Fruit fly (Drosophila melanogaster) whole organism, embryonic: Measurements from ENCODE around the gene Nlg2.
A peak's percentile ranks its signal among the peaks of the same experiment; 100 is the strongest.

ENCODE experiments used
- Blimp-1 ChIP-seq: fragments of 200-800 bp; sonication (Bioruptor generic); optimal IDR thresholded peaks from 3 replicates; lab custom pipeline; 2018; ENCODE audit warnings: missing biosample characterization, missing genetic modification characterization, mild to moderate bottlenecking, moderate library complexity, missing genetic modification reagents
- CG11085 ChIP-seq: fragments of 200-800 bp; sonication (Bioruptor generic); IDR thresholded peaks from 2 replicates; pipeline ENCODE4 v1.3.6; 2022; ENCODE audit warnings: missing biosample characterization, missing genetic modification characterization
- CG11456 ChIP-seq: fragments of 200-800 bp; sonication (Bioruptor generic); IDR thresholded peaks from 3 replicates; pipeline ENCODE4 v1.3.6; 2022; ENCODE audit warnings: missing biosample characterization, missing genetic modification characterization
- CG1233 ChIP-seq: fragments of 200-800 bp; sonication (Bioruptor generic); optimal IDR thresholded peaks from 4 replicates; lab custom pipeline; 2018; ENCODE audit warnings: missing biosample characterization, mild to moderate bottlenecking, missing genetic modification characterization
- CG12391 ChIP-seq: fragments of 200-800 bp; sonication (Bioruptor generic); optimal IDR thresholded peaks from 3 replicates; lab custom pipeline; 2018; ENCODE audit warnings: missing biosample characterization, mild to moderate bottlenecking, missing genetic modification characterization, moderate library complexity
- CG15269 ChIP-seq: fragments of 200-800 bp; sonication (Bioruptor generic); optimal IDR thresholded peaks from 2 replicates; lab custom pipeline; 2018; ENCODE audit warnings: missing biosample characterization, mild to moderate bottlenecking, missing genetic modification characterization, moderate library complexity
- CG1529 ChIP-seq: fragments of 200-800 bp; sonication (Bioruptor generic); optimal IDR thresholded peaks from 3 replicates; lab custom pipeline; 2018; ENCODE audit warnings: missing biosample characterization, missing genetic modification characterization
- CG17359 ChIP-seq: fragments of 200-800 bp; sonication (Bioruptor generic); optimal IDR thresholded peaks from 3 replicates; lab custom pipeline; 2018; ENCODE audit warnings: missing biosample characterization, mild to moderate bottlenecking, missing genetic modification characterization, moderate library complexity
- CG17385 ChIP-seq: fragments of 200-800 bp; sonication (Bioruptor generic); optimal IDR thresholded peaks from 3 replicates; lab custom pipeline; 2018; ENCODE audit warnings: missing biosample characterization, mild to moderate bottlenecking, missing genetic modification characterization
- CG17802 ChIP-seq: fragments of 200-800 bp; sonication (Bioruptor generic); optimal IDR thresholded peaks from 2 replicates; lab custom pipeline; 2018; ENCODE audit warnings: missing biosample characterization, mild to moderate bottlenecking, missing genetic modification characterization, moderate library complexity
- CG17829 ChIP-seq: fragments of 200-800 bp; optimal IDR thresholded peaks from 2 replicates; lab custom pipeline; 2019; ENCODE audit warnings: missing biosample characterization, mild to moderate bottlenecking, missing genetic modification characterization, moderate library complexity
- CG18599 ChIP-seq: fragments of 200-800 bp; sonication (Bioruptor generic); optimal IDR thresholded peaks from 3 replicates; lab custom pipeline; 2017; ENCODE audit warnings: missing biosample characterization, missing genetic modification characterization, mild to moderate bottlenecking, moderate library complexity, missing genetic modification reagents
- CG32767 ChIP-seq: fragments of 200-800 bp; sonication (Bioruptor generic); IDR thresholded peaks from 2 replicates; pipeline ENCODE4 v1.3.6; 2022; ENCODE audit warnings: missing biosample characterization, missing genetic modification characterization
- CG33213 ChIP-seq: fragments of 200-800 bp; sonication (Bioruptor generic); optimal IDR thresholded peaks from 3 replicates; lab custom pipeline; 2016; ENCODE audit warnings: missing biosample characterization, missing genetic modification characterization
- CG4730 ChIP-seq: fragments of 200-800 bp; sonication (Bioruptor generic); IDR thresholded peaks from 2 replicates; pipeline ENCODE4 v1.3.6; 2022; ENCODE audit warnings: missing biosample characterization, missing genetic modification characterization
- CG7786 ChIP-seq: fragments of 200-800 bp; sonication (Bioruptor generic); optimal IDR thresholded peaks from 2 replicates; lab custom pipeline; 2016; ENCODE audit warnings: missing biosample characterization, missing genetic modification characterization
- CG8281 ChIP-seq: fragments of 200-800 bp; sonication (Bioruptor generic); optimal IDR thresholded peaks from 2 replicates; lab custom pipeline; 2018; ENCODE audit warnings: missing biosample characterization, mild to moderate bottlenecking, missing genetic modification characterization, moderate library complexity
- CG8388 ChIP-seq: fragments of 200-800 bp; sonication (Bioruptor generic); optimal IDR thresholded peaks from 2 replicates; lab custom pipeline; 2019; ENCODE audit warnings: missing biosample characterization, mild to moderate bottlenecking, missing genetic modification characterization, moderate library complexity
- CG8478 ChIP-seq: fragments of >200 bp; optimal IDR thresholded peaks from 2 replicates; lab custom pipeline; 2018
- CG9727 ChIP-seq: fragments of 200-800 bp; sonication (Bioruptor generic); optimal IDR thresholded peaks from 3 replicates; lab custom pipeline; 2017; ENCODE audit warnings: missing biosample characterization, mild to moderate bottlenecking, missing genetic modification characterization
- Dek ChIP-seq: fragments of 200-800 bp; sonication (Bioruptor generic); optimal IDR thresholded peaks from 3 replicates; lab custom pipeline; 2019; ENCODE audit warnings: missing biosample characterization, mild to moderate bottlenecking, missing genetic modification characterization, moderate library complexity
- Doc2 ChIP-seq: fragments of 200-800 bp; sonication (Bioruptor generic); IDR thresholded peaks from 2 replicates; pipeline ENCODE4 v1.3.6; 2022; ENCODE audit warnings: missing biosample characterization, missing genetic modification characterization
- E2f1 ChIP-seq: fragments of 200-800 bp; sonication (Bioruptor generic); IDR thresholded peaks from 2 replicates; pipeline ENCODE4 v1.3.6; 2022; ENCODE audit warnings: missing biosample characterization, missing genetic modification characterization
- Fer2 ChIP-seq: fragments of 200-800 bp; sonication (Bioruptor generic); optimal IDR thresholded peaks from 2 replicates; lab custom pipeline; 2018; ENCODE audit warnings: missing biosample characterization, mild to moderate bottlenecking, missing genetic modification characterization, moderate library complexity
- GATAe ChIP-seq: fragments of 200-800 bp; sonication (Bioruptor generic); conservative IDR thresholded peaks from 2 replicates; pipeline ENCODE4 v1.3.6; 2022; ENCODE audit warnings: missing biosample characterization, missing genetic modification characterization
- MBD-R2 ChIP-seq: fragments of 200-800 bp; sonication (Bioruptor generic); IDR thresholded peaks from 2 replicates; pipeline ENCODE4 v1.3.6; 2022; ENCODE audit warnings: missing biosample characterization, missing genetic modification characterization
- Myb ChIP-seq: fragments of 200-800 bp; sonication (Bioruptor generic); optimal IDR thresholded peaks from 2 replicates; lab custom pipeline; 2016; ENCODE audit warnings: missing biosample characterization, missing genetic modification characterization
- Neu2 ChIP-seq: fragments of 200-800 bp; sonication (Bioruptor generic); optimal IDR thresholded peaks from 3 replicates; lab custom pipeline; 2016; ENCODE audit warnings: missing biosample characterization, missing genetic modification characterization, borderline replicate concordance
- Opbp ChIP-seq: fragments of 200-800 bp; sonication (Bioruptor generic); IDR thresholded peaks from 3 replicates; pipeline ENCODE4 v1.3.6; 2022; ENCODE audit warnings: missing biosample characterization, missing genetic modification characterization; ENCODE audit not compliant: partially characterized antibody
- Usf ChIP-seq: fragments of 200-800 bp; sonication (Bioruptor generic); optimal IDR thresholded peaks from 2 replicates; lab custom pipeline; 2017; ENCODE audit warnings: missing genotype, missing biosample characterization, missing genetic modification characterization
- abd-A ChIP-seq: fragments of 200-800 bp; sonication (Bioruptor generic); optimal IDR thresholded peaks from 3 replicates; lab custom pipeline; 2019; ENCODE audit warnings: missing biosample characterization, mild to moderate bottlenecking, missing genetic modification characterization, moderate library complexity
- ase ChIP-seq: fragments of 200-800 bp; sonication (Bioruptor generic); IDR thresholded peaks from 3 replicates; pipeline ENCODE4 v1.3.6; 2022; ENCODE audit warnings: missing biosample characterization, missing genetic modification characterization
- chm ChIP-seq: fragments of 200-800 bp; sonication (Bioruptor generic); IDR thresholded peaks from 2 replicates; pipeline ENCODE4 v1.3.6; 2022; ENCODE audit warnings: missing biosample characterization, missing genetic modification characterization
- cwo ChIP-seq: fragments of 200-800 bp; sonication (Bioruptor generic); optimal IDR thresholded peaks from 3 replicates; lab custom pipeline; 2017; ENCODE audit warnings: missing biosample characterization, missing genetic modification characterization, mild to moderate bottlenecking, moderate library complexity, missing genetic modification reagents
- dati ChIP-seq: fragments of 200-800 bp; sonication (Bioruptor generic); IDR thresholded peaks from 2 replicates; pipeline ENCODE4 v1.3.6; 2022; ENCODE audit warnings: missing biosample characterization, missing genetic modification characterization
- dimm ChIP-seq: fragments of 200-800 bp; sonication (Bioruptor generic); IDR thresholded peaks from 2 replicates; pipeline ENCODE4 v1.3.6; 2022; ENCODE audit warnings: missing biosample characterization, missing genetic modification characterization
- dysf ChIP-seq: fragments of 200-800 bp; sonication (Bioruptor generic); IDR thresholded peaks from 3 replicates; pipeline ENCODE4 v1.3.6; 2022; ENCODE audit warnings: missing biosample characterization, missing genetic modification characterization
- fd3F ChIP-seq: fragments of 200-800 bp; sonication (Bioruptor generic); optimal IDR thresholded peaks from 2 replicates; lab custom pipeline; 2018; ENCODE audit warnings: missing biosample characterization, mild to moderate bottlenecking, missing genetic modification characterization, moderate library complexity
- fd64A ChIP-seq: fragments of 200-800 bp; sonication (Bioruptor generic); optimal IDR thresholded peaks from 3 replicates; lab custom pipeline; 2018; ENCODE audit warnings: missing biosample characterization, mild to moderate bottlenecking, missing genetic modification characterization
- hbn ChIP-seq: fragments of 200-800 bp; sonication (Bioruptor generic); IDR thresholded peaks from 2 replicates; pipeline ENCODE4 v1.3.6; 2022; ENCODE audit warnings: missing biosample characterization, missing genetic modification characterization; ENCODE audit not compliant: partially characterized antibody
- hth ChIP-seq: fragments of >200 bp; optimal IDR thresholded peaks from 2 replicates; lab custom pipeline; 2017; ENCODE audit warnings: inconsistent platforms
- ind ChIP-seq: fragments of 200-800 bp; sonication (Bioruptor generic); optimal IDR thresholded peaks from 3 replicates; lab custom pipeline; 2016; ENCODE audit warnings: missing biosample characterization, missing genetic modification characterization
- kah ChIP-seq: fragments of 200-800 bp; sonication (Bioruptor generic); optimal IDR thresholded peaks from 2 replicates; lab custom pipeline; 2018; ENCODE audit warnings: missing biosample characterization, mild to moderate bottlenecking, missing genetic modification characterization
- nmo ChIP-seq: fragments of 200-800 bp; sonication (Bioruptor generic); optimal IDR thresholded peaks from 2 replicates; lab custom pipeline; 2018; ENCODE audit warnings: missing biosample characterization, mild to moderate bottlenecking, missing genetic modification characterization, moderate library complexity
- oc ChIP-seq: fragments of 200-800 bp; sonication (Bioruptor generic); optimal IDR thresholded peaks from 2 replicates; lab custom pipeline; 2018; ENCODE audit warnings: missing biosample characterization, mild to moderate bottlenecking, missing genetic modification characterization, moderate library complexity
- otp ChIP-seq: fragments of 200-800 bp; sonication (Bioruptor generic); IDR thresholded peaks from 3 replicates; pipeline ENCODE4, ENCODE4 v1.3.6; 2022; ENCODE audit warnings: missing biosample characterization, missing genetic modification characterization
- pho ChIP-seq: fragments of 200-800 bp; sonication (Bioruptor generic); optimal IDR thresholded peaks from 2 replicates; lab custom pipeline; 2016; ENCODE audit warnings: missing biosample characterization, missing genetic modification characterization
- run ChIP-seq: fragments of 200-800 bp; sonication (Bioruptor generic); optimal IDR thresholded peaks from 3 replicates; lab custom pipeline; 2018; ENCODE audit warnings: missing biosample characterization, mild to moderate bottlenecking, missing genetic modification characterization
- schlank ChIP-seq: fragments of 200-800 bp; sonication (Bioruptor generic); optimal IDR thresholded peaks from 2 replicates; lab custom pipeline; 2018; ENCODE audit warnings: missing biosample characterization, mild to moderate bottlenecking, missing genetic modification characterization
- trh ChIP-seq: fragments of 200-800 bp; sonication (Bioruptor generic); optimal IDR thresholded peaks from 2 replicates; lab custom pipeline; 2016; ENCODE audit warnings: missing biosample characterization, missing genetic modification characterization
- yki ChIP-seq: fragments of >200 bp; optimal IDR thresholded peaks from 3 replicates; lab custom pipeline; 2018

The Nlg2 gene

DNA sequence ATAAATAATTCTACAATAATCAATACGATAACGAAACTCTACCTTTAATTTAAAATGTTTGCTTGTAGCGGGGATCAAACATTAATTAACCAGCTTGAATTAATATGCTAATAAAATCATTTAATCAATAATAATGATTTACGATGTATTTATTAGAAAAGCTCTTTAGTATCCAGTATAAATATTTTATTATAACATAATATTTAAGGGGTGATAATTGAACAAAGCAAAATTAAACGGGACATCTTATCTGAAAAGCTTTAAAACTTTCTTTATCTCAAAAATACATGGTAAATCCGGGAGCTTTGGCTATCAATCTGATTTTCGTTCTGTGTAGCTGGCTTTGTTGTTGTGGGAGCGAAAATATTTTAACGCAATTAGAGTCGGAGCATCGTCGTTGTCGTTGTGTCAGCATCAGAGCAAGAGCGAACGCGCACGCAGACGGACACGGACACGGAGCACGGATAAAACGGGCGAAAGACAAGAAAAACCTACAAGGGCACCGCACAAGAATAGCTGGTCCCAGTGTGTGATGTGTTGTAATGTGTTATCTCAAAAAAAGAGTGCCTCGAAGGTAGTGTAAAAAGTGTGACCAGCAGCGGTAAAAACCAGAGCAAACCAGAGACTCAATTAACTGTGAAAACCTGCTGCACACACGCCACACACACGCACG is at the start of gene Nlg2 (continued):
- no peak for TF ChIP-seq CG17802 (tag; lab: Kevin White, UChicago)
- TF ChIP-seq MBD-R2 (GFP tag; lab: Robert Waterston, UW), result no peak
- TF ChIP-seq fd64A (GFP tag; lab: Kevin White, UChicago), result no peak
- TF ChIP-seq Neu2 (GFP tag; lab: Kevin White, UChicago), result no peak
- peak; percentile 23 for TF ChIP-seq Fer2 (tag; lab: Kevin White, UChicago)
- TF ChIP-seq hth (lab: Kevin White, UChicago), result no peak
- peak; percentile 43 for TF ChIP-seq CG17829
- peak; percentile 71 for TF ChIP-seq CG12391 (tag; lab: Kevin White, UChicago)
- peak; percentile 34 for TF ChIP-seq CG1529 (GFP tag; lab: Kevin White, UChicago)
- no peak for TF ChIP-seq CG4730
- no peak for TF ChIP-seq CG11085 (GFP tag; lab: Robert Waterston, UW)
- TF ChIP-seq cwo, result peak; percentile 62
- no peak for TF ChIP-seq Opbp (GFP tag; lab: Robert Waterston, UW)
- TF ChIP-seq ind (GFP tag; lab: Kevin White, UChicago), result peak; percentile 45
- TF ChIP-seq Blimp-1 (GFP tag; lab: Kevin White, UChicago), result peak; percentile 48
- no peak for TF ChIP-seq CG33213 (GFP tag; lab: Kevin White, UChicago)
- no peak for TF ChIP-seq trh
- peak; percentile 48 for TF ChIP-seq Dek
- peak; percentile 73 for TF ChIP-seq nmo (GFP tag; lab: Kevin White, UChicago)
- TF ChIP-seq yki (lab: Kevin White, UChicago), result no peak
- no peak for TF ChIP-seq pho (GFP tag; lab: Kevin White, UChicago)
- peak; percentile 73 for TF ChIP-seq CG15269 (tag; lab: Kevin White, UChicago)
- no peak for TF ChIP-seq otp
- TF ChIP-seq dimm (GFP tag; lab: Robert Waterston, UW), result no peak
- TF ChIP-seq CG18599 (GFP tag; lab: Kevin White, UChicago), result peak; percentile 80
- TF ChIP-seq run, result peak; percentile 16
- no peak for TF ChIP-seq Myb
- peak; percentile 37 for TF ChIP-seq fd3F (GFP tag; lab: Kevin White, UChicago)
- TF ChIP-seq Doc2, result no peak
- no peak for TF ChIP-seq abd-A
- TF ChIP-seq ase (GFP tag; lab: Robert Waterston, UW), result no peak
- TF ChIP-seq GATAe, result no peak
- TF ChIP-seq CG17385 (GFP tag; lab: Kevin White, UChicago), result peak; percentile 62
- no peak for TF ChIP-seq E2f1
- TF ChIP-seq hbn, result no peak
- TF ChIP-seq CG11456, result no peak
- no peak for TF ChIP-seq oc
- TF ChIP-seq CG8478 (lab: Kevin White, UChicago), result no peak
- TF ChIP-seq CG8281 (tag; lab: Kevin White, UChicago), result peak; percentile 17
- no peak for TF ChIP-seq schlank
- no peak for TF ChIP-seq Usf (GFP tag; lab: Kevin White, UChicago)
- no peak for TF ChIP-seq dati
- no peak for TF ChIP-seq CG7786 (GFP tag; lab: Kevin White, UChicago)
- peak; percentile 58; the same call in 2 of the 3 replicates for TF ChIP-seq dysf
- TF ChIP-seq chm (GFP tag; lab: Robert Waterston, UW), result no peak
- peak; percentile 59 for TF ChIP-seq CG1233 (GFP tag; lab: Kevin White, UChicago)
- TF ChIP-seq CG8388 (GFP tag; lab: Kevin White, UChicago), result peak; percentile 29
- peak; percentile 54 for TF ChIP-seq CG17359 (tag; lab: Kevin White, UChicago)
- peak; percentile 75 for TF ChIP-seq CG9727
- TF ChIP-seq kah, result no peak
- TF ChIP-seq CG32767 (GFP tag; lab: Robert Waterston, UW), result no peak
